Fruit fly (Drosophila melanogaster): ENCODE results near the gene Caf1-55.

The Caf1-55 gene

DNA sequence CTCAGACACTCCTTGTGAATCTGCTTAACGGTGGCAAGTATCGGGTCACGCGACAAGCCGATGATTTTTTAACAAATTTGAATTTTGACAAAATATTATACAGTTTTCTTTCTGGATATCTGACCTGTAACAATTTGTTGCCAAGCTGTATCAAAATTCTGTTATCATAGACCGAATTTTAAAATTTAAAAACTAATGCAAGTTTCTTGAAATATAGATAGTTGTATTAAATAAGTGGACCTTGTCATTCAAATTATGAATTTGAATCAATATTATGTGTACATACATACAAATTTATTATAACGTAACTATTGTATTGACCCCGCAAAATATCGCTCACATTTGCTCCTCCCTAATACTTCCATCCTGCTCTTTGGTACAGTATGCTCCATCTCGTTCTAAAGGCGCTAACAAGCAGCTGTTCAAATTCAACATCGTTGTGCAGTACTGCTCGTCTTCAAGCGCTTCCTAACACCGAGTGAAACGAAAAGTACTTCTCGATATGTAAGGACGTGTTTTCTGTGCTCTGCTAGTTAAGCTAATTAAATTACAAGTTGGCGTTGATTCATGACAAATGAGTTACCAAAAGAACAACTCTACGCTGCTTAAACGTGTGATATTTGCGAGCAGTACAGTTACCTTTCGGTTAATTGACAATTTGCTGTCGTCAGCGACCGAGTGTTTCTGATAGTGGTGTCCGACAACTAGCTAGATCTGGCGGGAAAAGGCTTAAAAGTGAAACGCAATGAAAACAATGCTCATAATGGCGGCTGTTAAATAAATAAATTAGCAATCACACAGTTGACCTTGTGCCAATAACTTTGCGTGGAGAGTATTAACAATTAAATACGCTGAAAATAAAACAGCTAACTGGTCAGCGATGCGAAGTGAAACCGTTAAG is 29.0 kb upstream of the Caf1-55 start, which contains the start of the genes Kpc1 and CG42542 (continued):
- TF ChIP-seq Mio (GFP tag; optimal IDR thresholded peaks at IDR 0.05) (no peak), ey (GFP tag; optimal IDR thresholded peaks at IDR 0.05) (peak; percentile 82), tai (GFP tag; optimal IDR thresholded peaks at IDR 0.05) (no peak), Myc (optimal IDR thresholded peaks at IDR 0.05) (peak; percentile 89), sv (GFP tag; optimal IDR thresholded peaks at IDR 0.05) (peak; percentile 87), GATAd (GFP tag; optimal IDR thresholded peaks at IDR 0.05) (peak; percentile 74), CG9705 (GFP tag; optimal IDR thresholded peaks at IDR 0.05) (peak; percentile 49), lola (GFP tag; optimal IDR thresholded peaks at IDR 0.05) (no peak), woc (GFP tag; optimal IDR thresholded peaks at IDR 0.05) (peak; percentile 95), Dif (GFP tag; optimal IDR thresholded peaks at IDR 0.05; ENCODE audit: partially characterized antibody) (peak; percentile 19)

DNA sequence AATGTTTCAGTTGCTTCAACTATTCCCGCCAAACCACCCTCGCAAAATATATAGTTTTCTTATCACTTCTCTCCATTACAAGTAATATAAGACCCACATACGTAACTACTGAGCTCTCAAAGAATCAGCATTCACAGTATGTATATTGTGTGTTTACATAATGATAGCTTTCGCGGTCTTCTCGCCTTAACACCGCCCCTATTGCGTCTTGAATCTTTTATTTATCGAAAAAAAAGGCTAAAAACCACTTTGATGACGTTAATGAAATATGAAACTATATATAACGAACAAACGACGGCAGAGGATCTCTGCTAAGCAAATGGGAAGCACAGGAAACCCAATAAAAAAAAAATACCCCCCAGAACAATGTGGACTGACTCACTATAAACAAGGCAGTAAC is 28.0 kb upstream of the Caf1-55 start:
- TF ChIP-seq Hr83 (GFP tag; optimal IDR thresholded peaks at IDR 0.05; ENCODE audit: poor library complexity, severe bottlenecking) (peak; percentile 9), Mio (GFP tag; optimal IDR thresholded peaks at IDR 0.05) (no peak), Rel (GFP tag; optimal IDR thresholded peaks at IDR 0.05) (no peak), Rel (tag; optimal IDR thresholded peaks at IDR 0.05) (peak; percentile 73)

DNA sequence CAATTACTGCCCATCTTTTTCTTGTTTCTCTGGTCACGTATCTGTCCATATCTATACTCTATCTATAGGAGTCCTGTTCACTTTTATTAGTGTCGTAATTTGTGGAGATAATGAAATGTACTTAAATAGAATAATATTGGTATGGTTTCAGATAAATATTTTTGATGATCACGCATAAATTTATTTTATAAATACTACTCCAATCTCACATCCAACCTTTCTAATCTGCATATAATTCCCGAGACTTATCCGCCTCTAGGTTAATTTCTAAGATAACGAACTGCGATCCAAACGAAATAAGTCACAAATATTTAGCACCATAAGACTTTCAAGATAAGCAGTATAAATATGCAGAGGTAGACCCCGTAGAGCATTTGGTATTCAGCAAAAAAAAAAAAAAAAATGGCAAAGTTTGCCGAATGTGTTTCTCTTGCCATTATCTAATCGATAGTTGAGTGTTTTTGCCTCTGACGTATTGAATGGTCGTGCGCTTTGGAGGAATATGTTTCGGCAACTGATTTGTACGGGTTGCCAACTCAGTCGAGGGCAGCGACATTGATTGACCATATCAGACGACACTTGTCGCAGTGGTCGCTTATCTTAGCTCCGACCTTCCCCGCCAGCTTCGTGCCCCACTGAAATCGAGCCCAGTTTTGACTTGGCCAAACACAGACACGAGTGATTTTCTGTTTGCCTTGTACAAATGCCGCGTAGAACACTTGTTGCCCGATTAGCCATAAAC is 27.2 kb upstream of the Caf1-55 start:
- TF ChIP-seq Abd-B (GFP tag; optimal IDR thresholded peaks at IDR 0.05), result no peak
- TF ChIP-seq CG9705 (GFP tag; optimal IDR thresholded peaks at IDR 0.05), result no peak
- TF ChIP-seq h (GFP tag; optimal IDR thresholded peaks at IDR 0.05), result peak; percentile 76
- TF ChIP-seq br (GFP tag; optimal IDR thresholded peaks at IDR 0.05), result peak; percentile 15
- no peak for TF ChIP-seq N (GFP tag; optimal IDR thresholded peaks at IDR 0.05)
- TF ChIP-seq woc (GFP tag; optimal IDR thresholded peaks at IDR 0.05), result no peak
- no peak for TF ChIP-seq HLH106 (tag; optimal IDR thresholded peaks at IDR 0.05)
- TF ChIP-seq Rel (GFP tag; optimal IDR thresholded peaks at IDR 0.05), result no peak
- TF ChIP-seq Rel (tag; optimal IDR thresholded peaks at IDR 0.05), result peak; percentile 12
- TF ChIP-seq brk (GFP tag; optimal IDR thresholded peaks at IDR 0.05), result peak; percentile 35
- no peak for TF ChIP-seq psq (GFP tag; optimal IDR thresholded peaks at IDR 0.05)
- TF ChIP-seq usp (GFP tag; optimal IDR thresholded peaks at IDR 0.05), result no peak
- no peak for TF ChIP-seq foxo (GFP tag; optimal IDR thresholded peaks at IDR 0.05)
- no peak for TF ChIP-seq Dif (GFP tag; optimal IDR thresholded peaks at IDR 0.05; ENCODE audit: partially characterized antibody)

DNA sequence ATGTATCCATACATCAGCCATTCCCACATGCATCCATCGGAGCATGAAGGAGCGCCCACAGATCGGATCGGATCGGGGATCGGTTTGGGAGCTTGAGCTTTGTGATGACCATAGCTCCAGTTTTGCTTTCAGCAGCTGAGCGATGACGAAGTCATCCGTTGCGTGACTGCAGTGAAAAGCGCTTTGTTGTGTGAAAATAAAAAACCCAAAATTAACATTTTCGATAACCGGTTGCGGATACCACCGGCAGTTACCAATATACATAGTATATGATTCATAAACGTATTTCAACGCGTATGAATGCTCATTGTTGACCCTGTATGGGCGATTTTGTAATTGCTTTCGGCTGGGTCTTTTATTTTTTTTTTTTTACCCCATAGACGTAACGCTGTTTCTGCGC is 20.2 kb upstream of the Caf1-55 start:
- TF ChIP-seq CG9705 (GFP tag; optimal IDR thresholded peaks at IDR 0.05), result no peak
- TF ChIP-seq Hr78 (GFP tag; optimal IDR thresholded peaks at IDR 0.05), result no peak
- TF ChIP-seq foxo (GFP tag; optimal IDR thresholded peaks at IDR 0.05), result no peak
- TF ChIP-seq psq (GFP tag; optimal IDR thresholded peaks at IDR 0.05), result no peak
- no peak for TF ChIP-seq lola (GFP tag; optimal IDR thresholded peaks at IDR 0.05)
- no peak for TF ChIP-seq ey (GFP tag; optimal IDR thresholded peaks at IDR 0.05)
- no peak for TF ChIP-seq Mio (GFP tag; optimal IDR thresholded peaks at IDR 0.05)
- TF ChIP-seq Abd-B (GFP tag; optimal IDR thresholded peaks at IDR 0.05), result no peak
- TF ChIP-seq usp (GFP tag; optimal IDR thresholded peaks at IDR 0.05), result no peak
- no peak for TF ChIP-seq h (GFP tag; optimal IDR thresholded peaks at IDR 0.05)
- TF ChIP-seq Dfd (GFP tag; optimal IDR thresholded peaks at IDR 0.05), result no peak
- no peak for TF ChIP-seq N (GFP tag; optimal IDR thresholded peaks at IDR 0.05)
- TF ChIP-seq Dif (GFP tag; optimal IDR thresholded peaks at IDR 0.05; ENCODE audit: partially characterized antibody), result no peak
- TF ChIP-seq dmrt93B (GFP tag; optimal IDR thresholded peaks at IDR 0.05), result no peak
- no peak for TF ChIP-seq brk (GFP tag; optimal IDR thresholded peaks at IDR 0.05)
- TF ChIP-seq tai (GFP tag; optimal IDR thresholded peaks at IDR 0.05), result no peak
- TF ChIP-seq dsf (GFP tag; optimal IDR thresholded peaks at IDR 0.05; ENCODE audit: borderline replicate concordance), result no peak

DNA sequence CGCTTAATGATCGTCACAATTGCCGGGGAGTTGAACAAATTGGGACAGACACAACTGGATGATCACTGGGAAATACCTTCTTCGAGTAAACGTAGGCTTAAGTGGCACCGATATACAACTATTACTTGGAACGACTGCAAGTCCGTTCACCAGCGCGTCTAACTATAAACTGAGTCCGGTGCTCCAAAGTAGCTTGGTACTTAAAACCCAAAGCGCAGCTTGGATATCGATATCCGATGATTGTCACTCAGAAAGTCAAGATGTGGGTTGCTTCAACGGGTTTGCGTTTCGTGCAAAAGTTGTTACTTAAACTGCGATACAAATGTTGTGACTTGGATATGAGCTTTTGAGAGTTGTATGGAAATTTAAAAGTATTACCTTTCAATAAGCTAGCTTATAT is 19.1 kb upstream of the Caf1-55 start, which contains the start of gene Spn88Ea:
Gene Spn88Ea (minus strand): TSS at position 175 of the 400 bp plus-strand sequence.
- TF ChIP-seq jim (GFP tag; optimal IDR thresholded peaks at IDR 0.05) (no peak), dsf (GFP tag; optimal IDR thresholded peaks at IDR 0.05; ENCODE audit: borderline replicate concordance) (no peak), brk (GFP tag; optimal IDR thresholded peaks at IDR 0.05) (no peak), Sp1 (GFP tag; optimal IDR thresholded peaks at IDR 0.05) (peak; percentile 2), Vsx2 (GFP tag; optimal IDR thresholded peaks at IDR 0.05; ENCODE audit: partially characterized antibody) (peak; percentile 66), CrebA (GFP tag; optimal IDR thresholded peaks at IDR 0.05; ENCODE audit: borderline replicate concordance) (no peak), N (GFP tag; optimal IDR thresholded peaks at IDR 0.05) (no peak), Abd-B (GFP tag; optimal IDR thresholded peaks at IDR 0.05) (no peak), Hr78 (GFP tag; optimal IDR thresholded peaks at IDR 0.05) (no peak), CG32264 (GFP tag; optimal IDR thresholded peaks at IDR 0.05) (no peak), fru (GFP tag; optimal IDR thresholded peaks at IDR 0.05) (no peak), woc (GFP tag; optimal IDR thresholded peaks at IDR 0.05) (peak; percentile 50), br (GFP tag; optimal IDR thresholded peaks at IDR 0.05) (peak; percentile 8), HLH106 (tag; optimal IDR thresholded peaks at IDR 0.05) (peak; percentile 3), sage (GFP tag; optimal IDR thresholded peaks at IDR 0.05) (no peak), GATAd (GFP tag; optimal IDR thresholded peaks at IDR 0.05) (no peak), dl (GFP tag; optimal IDR thresholded peaks at IDR 0.05; ENCODE audit: insufficient read depth in 1 of 2, partially characterized antibody in 2 of 2) (no peak), rgr (GFP tag; optimal IDR thresholded peaks at IDR 0.05) (no peak), tai (GFP tag; optimal IDR thresholded peaks at IDR 0.05) (no peak), Mio (GFP tag; optimal IDR thresholded peaks at IDR 0.05) (no peak), psq (GFP tag; optimal IDR thresholded peaks at IDR 0.05) (no peak), CG9705 (GFP tag; optimal IDR thresholded peaks at IDR 0.05) (no peak), Dif (GFP tag; optimal IDR thresholded peaks at IDR 0.05; ENCODE audit: partially characterized antibody) (no peak), Dfd (GFP tag; optimal IDR thresholded peaks at IDR 0.05) (no peak)
